Fruit fly (Drosophila melanogaster) whole organism: ENCODE results near the gene spz5.

Source experiments
- CG8478 ChIP-seq: fragments of >200 bp; optimal IDR thresholded peaks from 2 replicates; lab custom pipeline; 2018; ENCODE audit warnings: inconsistent platforms
- Dll ChIP-seq: fragments of >200 bp; optimal IDR thresholded peaks from 2 replicates; lab custom pipeline; 2017
- EcR ChIP-seq, 2 experiments: fragments of >200 bp; optimal IDR thresholded peaks; 2 replicates each; lab custom pipeline; 2017; ENCODE audit warnings: missing biosample characterization in 2 of 2, missing genetic modification characterization in 2 of 2, missing genetic modification reagents in 2 of 2
- pan ChIP-seq: fragments of >200 bp; optimal IDR thresholded peaks from 2 replicates; lab custom pipeline; 2017
- psq ChIP-seq: fragments of >200 bp; optimal IDR thresholded peaks from 2 replicates; lab custom pipeline; 2017
- usp ChIP-seq: fragments of >200 bp; optimal IDR thresholded peaks from 2 replicates; lab custom pipeline; 2017; ENCODE audit warnings: missing biosample characterization, missing genetic modification characterization, mixed read lengths

DNA sequence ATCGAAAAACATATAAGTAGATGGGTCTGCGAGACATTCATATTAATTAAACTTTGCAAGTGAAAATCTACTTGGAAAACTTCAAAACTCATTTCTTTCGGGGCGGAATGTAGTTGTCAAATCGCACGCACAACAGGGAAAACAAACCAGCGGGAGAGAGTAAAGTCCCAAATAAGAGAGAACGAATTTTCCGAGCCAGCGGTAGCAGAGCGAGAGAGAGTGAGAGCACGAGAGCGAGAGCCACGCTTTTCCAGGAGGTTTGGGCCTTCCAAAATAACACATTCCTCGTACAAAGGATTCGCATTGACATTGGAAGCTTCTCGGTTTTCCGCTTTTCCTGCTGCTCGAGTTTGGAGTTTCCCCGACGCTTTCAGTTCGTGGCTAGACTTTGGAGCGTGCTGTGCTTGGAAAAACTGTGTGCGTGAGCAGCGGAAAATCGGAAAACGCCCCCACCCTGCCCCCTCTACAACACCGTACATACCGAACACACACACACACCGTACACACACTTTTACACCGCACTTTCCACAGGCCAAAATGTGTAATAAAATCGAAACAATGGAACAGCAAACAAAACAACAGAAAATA lies 4.5 kb upstream of the spz5 start:
- TF ChIP-seq psq (lab: Kevin White, UChicago), result no peak
- TF ChIP-seq CG8478 (lab: Kevin White, UChicago), result no peak
- TF ChIP-seq usp (GFP tag; lab: Kevin White, UChicago), result no peak
- TF ChIP-seq EcR (GFP tag; optimal IDR thresholded peaks at IDR 0.05; lab: Kevin White, UChicago), result no peak
- TF ChIP-seq pan (lab: Kevin White, UChicago), result no peak
- no peak for TF ChIP-seq Dll (lab: Kevin White, UChicago)
